Fruit fly (Drosophila melanogaster): ENCODE results near the gene Gr77a.

Gene Gr77a

dm6 chr3L:20734258-20734624, 5.0 kb downstream of the Gr77a start (continued):
- TF ChIP-seq CG7556 (GFP tag; optimal IDR thresholded peaks at IDR 0.05) (no peak), Kr (GFP tag; optimal IDR thresholded peaks at IDR 0.05) (no peak), CG10147 (GFP tag; optimal IDR thresholded peaks at IDR 0.05) (no peak), shn (GFP tag; optimal IDR thresholded peaks at IDR 0.05) (no peak)

- TF ChIP-seq ac (GFP tag; optimal IDR thresholded peaks at IDR 0.05) (no peak), ewg (GFP tag; optimal IDR thresholded peaks at IDR 0.05) (no peak), stc (GFP tag; IDR thresholded peaks at IDR 0.05) (no peak), CG12659 (GFP tag; optimal IDR thresholded peaks at IDR 0.05) (no peak), dati (GFP tag; IDR thresholded peaks at IDR 0.05) (no peak), oc (tag; optimal IDR thresholded peaks at IDR 0.05) (peak; percentile 2), HLH4C (GFP tag; IDR thresholded peaks at IDR 0.05; ENCODE audit: partially characterized antibody) (no peak), CG6791 (GFP tag; IDR thresholded peaks at IDR 0.05; ENCODE audit: partially characterized antibody) (no peak), CG9215 (GFP tag; IDR thresholded peaks at IDR 0.05) (0 out of 2 replicates have a peak, but pooled peaks have one; percentile 16), sim (GFP tag; IDR thresholded peaks at IDR 0.05) (no peak), CG42726 (GFP tag; IDR thresholded peaks at IDR 0.05; ENCODE audit: partially characterized antibody) (no peak), CG15696 (tag; optimal IDR thresholded peaks at IDR 0.05) (no peak), BtbVII (GFP tag; optimal IDR thresholded peaks at IDR 0.05) (no peak), mirr (GFP tag; optimal IDR thresholded peaks at IDR 0.05) (peak; percentile 41), her (GFP tag; optimal IDR thresholded peaks at IDR 0.05) (no peak), Rfx (GFP tag; IDR thresholded peaks at IDR 0.05) (peak; percentile 59; the same call in 1 of the 2 replicates), CG10321 (GFP tag; IDR thresholded peaks at IDR 0.05) (no peak), MTF-1 (GFP tag; optimal IDR thresholded peaks at IDR 0.05; ENCODE audit: borderline replicate concordance) (no peak), Fer3 (tag; optimal IDR thresholded peaks at IDR 0.05) (no peak), CG17568 (GFP tag; optimal IDR thresholded peaks at IDR 0.05) (no peak), CG4360 (GFP tag; IDR thresholded peaks at IDR 0.05) (0 out of 2 replicates have a peak, but pooled peaks have one; percentile 19), gro (GFP tag; optimal IDR thresholded peaks at IDR 0.05) (no peak), CG12769 (tag; optimal IDR thresholded peaks at IDR 0.05) (peak; percentile 64), zen2 (GFP tag; IDR thresholded peaks at IDR 0.05; ENCODE audit: partially characterized antibody) (no peak), Atf-2 (GFP tag; optimal IDR thresholded peaks at IDR 0.05) (no peak), CG7372 (GFP tag; IDR thresholded peaks at IDR 0.05) (no peak), Trl (optimal IDR thresholded peaks at IDR 0.05) (peak; percentile 13 to 16), Trl (GFP tag; optimal IDR thresholded peaks at IDR 0.05) (no peak), chinmo (GFP tag; IDR thresholded peaks at IDR 0.05; ENCODE audit: partially characterized antibody) (peak; percentile 79; the same call in 1 of the 4 replicates), Med (GFP tag) (peak; percentile 52), tin (GFP tag; optimal IDR thresholded peaks at IDR 0.05) (no peak), CG10654 (GFP tag; optimal IDR thresholded peaks at IDR 0.05) (no peak), Nf-YB (GFP tag; optimal IDR thresholded peaks at IDR 0.05) (no peak), CG4820 (GFP tag; optimal IDR thresholded peaks at IDR 0.05) (no peak), z (GFP tag; IDR thresholded peaks at IDR 0.05) (no peak), Ets65A (GFP tag) (peak; percentile 31), Kr (GFP tag; optimal IDR thresholded peaks at IDR 0.05) (no peak), lab (GFP tag; optimal IDR thresholded peaks at IDR 0.05) (peak; percentile 32), Gug (GFP tag; IDR thresholded peaks at IDR 0.05) (no peak), CG12299 (tag; optimal IDR thresholded peaks at IDR 0.05) (no peak), CG8290 (GFP tag; optimal IDR thresholded peaks at IDR 0.05) (no peak), CG8290 (tag; optimal IDR thresholded peaks at IDR 0.05) (peak in 1 of 2 experiments; percentile 17), mld (GFP tag; IDR thresholded peaks at IDR 0.05; ENCODE audit: partially characterized antibody) (no peak), Six4 (GFP tag; optimal IDR thresholded peaks at IDR 0.05) (no peak), CG1603 (tag; optimal IDR thresholded peaks at IDR 0.05) (no peak)
These were observed 5.5 kb downstream of the Gr77a start for dm6 chr3L:20733530-20734257.
